Worm (Caenorhabditis elegans) whole organism, early embryonic: ENCODE results near the gene F46H5.7.

Experiments
- B0310.2 ChIP-seq: sonication (generic microtip); optimal IDR thresholded peaks from 2 replicates; lab custom pipeline; 2016; ENCODE audit warnings: mild to moderate bottlenecking, missing genetic modification characterization, missing compliant biosample characterization
- F13C5.2 ChIP-seq: sonication (generic microtip); optimal IDR thresholded peaks from 2 replicates; lab custom pipeline; 2017; ENCODE audit warnings: mild to moderate bottlenecking, missing genetic modification characterization, inconsistent platforms, missing compliant biosample characterization
- aly-1 ChIP-seq: sonication (generic microtip); optimal IDR thresholded peaks from 2 replicates; lab custom pipeline; 2016; ENCODE audit warnings: missing genetic modification characterization, missing compliant biosample characterization
- ama-1 ChIP-seq: fragments of 150-350 bp; optimal IDR thresholded peaks from 2 replicates; lab custom pipeline; 2014
- ceh-13 ChIP-seq: fragments of 200-800 bp; sonication (Bioruptor generic); optimal IDR thresholded peaks from 2 replicates; lab custom pipeline; 2018; ENCODE audit warnings: mild to moderate bottlenecking, missing genetic modification characterization, missing compliant biosample characterization
- ceh-36 ChIP-seq: sonication (generic microtip); optimal IDR thresholded peaks from 2 replicates; lab custom pipeline; 2016; ENCODE audit warnings: missing genetic modification characterization, inconsistent platforms, missing compliant biosample characterization
- ets-7 ChIP-seq: sonication (generic microtip); optimal IDR thresholded peaks from 2 replicates; lab custom pipeline; 2016; ENCODE audit warnings: missing genotype, missing genetic modification characterization, missing compliant biosample characterization
- flt-1 ChIP-seq: fragments of 200-800 bp; sonication (Bioruptor generic); IDR thresholded peaks from 2 replicates; pipeline ENCODE4 v1.3.6; 2022; ENCODE audit warnings: missing genetic modification characterization, missing compliant biosample characterization
- hmbx-1 ChIP-seq: sonication (generic microtip); optimal IDR thresholded peaks from 2 replicates; lab custom pipeline; 2016; ENCODE audit warnings: mild to moderate bottlenecking, missing genetic modification characterization, missing compliant biosample characterization
- hmg-4 ChIP-seq: fragments of 200-800 bp; sonication (Bioruptor generic); optimal IDR thresholded peaks from 2 replicates; lab custom pipeline; 2018; ENCODE audit warnings: mild to moderate bottlenecking, missing genetic modification characterization, missing compliant biosample characterization
- hnd-1 ChIP-seq: sonication (generic microtip); optimal IDR thresholded peaks from 2 replicates; lab custom pipeline; 2016; ENCODE audit warnings: missing genetic modification characterization, missing compliant biosample characterization
- pes-1 ChIP-seq: fragments of 200-800 bp; sonication (Bioruptor generic); IDR thresholded peaks from 2 replicates; pipeline ENCODE4 v1.3.6; 2022; ENCODE audit warnings: missing genetic modification reagents, missing genetic modification characterization, missing compliant biosample characterization
- scrt-1 ChIP-seq: fragments of 200-800 bp; sonication (Bioruptor generic); IDR thresholded peaks from 2 replicates; pipeline ENCODE4 v1.3.6; 2022; ENCODE audit warnings: missing genetic modification characterization, missing compliant biosample characterization
- sea-1 ChIP-seq: fragments of 200-800 bp; sonication (Bioruptor generic); conservative IDR thresholded peaks from 2 replicates; pipeline ENCODE4 v1.3.6; 2022; ENCODE audit warnings: missing genetic modification characterization, missing compliant biosample characterization
- tbx-11 ChIP-seq: fragments of 200-800 bp; sonication (Bioruptor generic); IDR thresholded peaks from 2 replicates; pipeline ENCODE4 v1.3.6; 2022; ENCODE audit warnings: missing genetic modification characterization, missing compliant biosample characterization
- tbx-37 ChIP-seq: fragments of 200-800 bp; sonication (Bioruptor generic); conservative IDR thresholded peaks from 2 replicates; pipeline ENCODE4 v1.3.6; 2022; ENCODE audit warnings: missing genetic modification reagents, missing genetic modification characterization, missing compliant biosample characterization
- tra-4 ChIP-seq: sonication (generic microtip); optimal IDR thresholded peaks from 2 replicates; lab custom pipeline; 2017; ENCODE audit warnings: missing genetic modification characterization, missing compliant biosample characterization

F46H5.7 gene

ce11 chrX:7230321-7230720 is 12.5 kb downstream of the F46H5.7 start:
- TF ChIP-seq hmg-4 (no peak), ets-7 (tag; lab: Kevin White, UChicago) (no peak), ceh-13 (GFP tag; lab: Kevin White, UChicago) (no peak), ama-1 (lab: Kevin White, UChicago) (no peak), B0310.2 (tag; lab: Kevin White, UChicago) (no peak), aly-1 (tag; lab: Kevin White, UChicago) (no peak), ceh-36 (tag; lab: Kevin White, UChicago) (no peak), F13C5.2 (tag; lab: Kevin White, UChicago) (no peak), scrt-1 (GFP tag; lab: Robert Waterston, UW) (no peak), tra-4 (tag; lab: Kevin White, UChicago) (no peak), flt-1 (GFP tag; lab: Robert Waterston, UW) (no peak), sea-1 (GFP tag; lab: Robert Waterston, UW) (no peak), hmbx-1 (tag; lab: Kevin White, UChicago) (no peak), hnd-1 (tag; lab: Kevin White, UChicago) (no peak), tbx-11 (GFP tag; lab: Robert Waterston, UW) (no peak), tbx-37 (GFP tag; lab: Robert Waterston, UW) (no peak), pes-1 (GFP tag; lab: Robert Waterston, UW) (no peak)

- no peak for TF ChIP-seq aly-1 (tag; lab: Kevin White, UChicago)
- TF ChIP-seq ceh-36 (tag; lab: Kevin White, UChicago) = no peak
- TF ChIP-seq ama-1 (lab: Kevin White, UChicago) = no peak
- no peak for TF ChIP-seq sea-1 (GFP tag; lab: Robert Waterston, UW)
- TF ChIP-seq flt-1 (GFP tag; lab: Robert Waterston, UW) = no peak
- no peak for TF ChIP-seq ceh-13 (GFP tag; lab: Kevin White, UChicago)
- no peak for TF ChIP-seq tbx-37 (GFP tag; lab: Robert Waterston, UW)
- TF ChIP-seq ets-7 (tag; lab: Kevin White, UChicago) = no peak
- no peak for TF ChIP-seq F13C5.2 (tag; lab: Kevin White, UChicago)
- TF ChIP-seq scrt-1 (GFP tag; lab: Robert Waterston, UW) = no peak
- TF ChIP-seq tbx-11 (GFP tag; lab: Robert Waterston, UW) = no peak
- TF ChIP-seq pes-1 (GFP tag; lab: Robert Waterston, UW) = no peak
- TF ChIP-seq hmbx-1 (tag; lab: Kevin White, UChicago) = no peak
- TF ChIP-seq hnd-1 (tag; lab: Kevin White, UChicago) = no peak
- TF ChIP-seq tra-4 (tag; lab: Kevin White, UChicago) = no peak
- TF ChIP-seq hmg-4 = no peak
- TF ChIP-seq B0310.2 (tag; lab: Kevin White, UChicago) = no peak
Measured at ce11 chrX:7229357-7229756, 13.4 kb downstream of the F46H5.7 start.

ce11 chrX:7225028-7225427 is 17.8 kb downstream of the F46H5.7 start:
- TF ChIP-seq F13C5.2 (tag; lab: Kevin White, UChicago) (no peak), scrt-1 (GFP tag; lab: Robert Waterston, UW) (no peak), ceh-13 (GFP tag; lab: Kevin White, UChicago) (no peak), pes-1 (GFP tag; lab: Robert Waterston, UW) (no peak), flt-1 (GFP tag; lab: Robert Waterston, UW) (no peak), aly-1 (tag; lab: Kevin White, UChicago) (no peak), ets-7 (tag; lab: Kevin White, UChicago) (no peak), sea-1 (GFP tag; lab: Robert Waterston, UW) (no peak), B0310.2 (tag; lab: Kevin White, UChicago) (no peak), hmg-4 (no peak), hmbx-1 (tag; lab: Kevin White, UChicago) (no peak), tbx-11 (GFP tag; lab: Robert Waterston, UW) (no peak), ama-1 (lab: Kevin White, UChicago) (no peak), hnd-1 (tag; lab: Kevin White, UChicago) (no peak), tbx-37 (GFP tag; lab: Robert Waterston, UW) (no peak), tra-4 (tag; lab: Kevin White, UChicago) (no peak), ceh-36 (tag; lab: Kevin White, UChicago) (no peak)

- no peak for TF ChIP-seq tbx-37 (GFP tag; lab: Robert Waterston, UW)
- peak; percentile 29; the same call in 1 of the 2 replicates for TF ChIP-seq pes-1 (GFP tag; lab: Robert Waterston, UW)
- no peak for TF ChIP-seq hnd-1 (tag; lab: Kevin White, UChicago)
Measured at ce11 chrX:7224510-7224909, 18.3 kb downstream of the F46H5.7 start.

ce11 chrX:7222383-7222782 is 20.4 kb downstream of the F46H5.7 start:
- TF ChIP-seq hmg-4 (no peak), tra-4 (tag; lab: Kevin White, UChicago) (no peak), scrt-1 (GFP tag; lab: Robert Waterston, UW) (no peak), ceh-36 (tag; lab: Kevin White, UChicago) (peak; percentile 34), ama-1 (lab: Kevin White, UChicago) (no peak), sea-1 (GFP tag; lab: Robert Waterston, UW) (0 out of 2 replicates have a peak, but pooled peaks have one; percentile 20)

ce11 chrX:7220209-7220608 is 22.6 kb downstream of the F46H5.7 start:
- no peak for TF ChIP-seq ets-7 (tag; lab: Kevin White, UChicago)
- no peak for TF ChIP-seq pes-1 (GFP tag; lab: Robert Waterston, UW)
- no peak for TF ChIP-seq flt-1 (GFP tag; lab: Robert Waterston, UW)
- TF ChIP-seq B0310.2 (tag; lab: Kevin White, UChicago) = no peak
- TF ChIP-seq ceh-13 (GFP tag; lab: Kevin White, UChicago) = no peak
- no peak for TF ChIP-seq sea-1 (GFP tag; lab: Robert Waterston, UW)
